Fruit fly (Drosophila melanogaster) Kc167 (cell line): Measurements from ENCODE around the gene CG13043.

Source experiments
- Myc ChIP-seq: fragments of >200 bp; optimal IDR thresholded peaks from 2 replicates; lab custom pipeline; 2017; ENCODE audit warnings: missing external identifiers
- Sin3A ChIP-seq: fragments of >200 bp; optimal IDR thresholded peaks from 2 replicates; lab custom pipeline; 2018; ENCODE audit warnings: missing external identifiers
- h ChIP-seq: fragments of >200 bp; optimal IDR thresholded peaks from 3 replicates; lab custom pipeline; 2018; ENCODE audit warnings: missing external identifiers
- insv ChIP-seq: fragments of >200 bp; optimal IDR thresholded peaks from 3 replicates; lab custom pipeline; 2018; ENCODE audit warnings: missing external identifiers
- psq ChIP-seq: fragments of >200 bp; optimal IDR thresholded peaks from 2 replicates; lab custom pipeline; 2017; ENCODE audit warnings: missing external identifiers
- ttk ChIP-seq: sonication (Bioruptor generic); optimal IDR thresholded peaks from 2 replicates; lab custom pipeline; 2017; ENCODE audit warnings: missing external identifiers

The CG13043 gene

dm6 chr3L:16305820-16306650 lies at the start of gene CG13043, which contains the start of gene CG13063:
Gene CG13043 (minus strand): TSS chr3L:16305870.
Gene CG13063 (plus strand): TSS chr3L:16306600.
- TF ChIP-seq insv: no peak
- no peak for TF ChIP-seq Sin3A (lab: Kevin White, UChicago)
- TF ChIP-seq h (lab: Kevin White, UChicago): no peak

dm6 chr3L:16354197-16354596 lies 48.5 kb upstream of the CG13043 start, which contains the start of gene Pdh:
Gene Pdh (minus strand): TSS chr3L:16354297.
- TF ChIP-seq psq (lab: Kevin White, UChicago): no peak
- TF ChIP-seq Myc (lab: Kevin White, UChicago): no peak
- no peak for TF ChIP-seq Sin3A (lab: Kevin White, UChicago)
- no peak for TF ChIP-seq insv
- no peak for TF ChIP-seq ttk (lab: Kevin White, UChicago)
- no peak for TF ChIP-seq h (lab: Kevin White, UChicago)

dm6 chr3L:16351770-16352429 lies 46.2 kb upstream of the CG13043 start, which contains the start of the genes Golgin104 and Tcs3:
Gene Golgin104 (minus strand): TSS chr3L:16351951.
Gene Tcs3 (plus strand): TSS chr3L:16351991.
- TF ChIP-seq insv (no peak), Sin3A (lab: Kevin White, UChicago) (no peak), psq (lab: Kevin White, UChicago) (no peak), Myc (lab: Kevin White, UChicago) (no peak), ttk (lab: Kevin White, UChicago) (no peak), h (lab: Kevin White, UChicago) (no peak)

- TF ChIP-seq insv (no peak), Myc (lab: Kevin White, UChicago) (no peak), h (lab: Kevin White, UChicago) (no peak), ttk (lab: Kevin White, UChicago) (no peak), psq (lab: Kevin White, UChicago) (no peak), Sin3A (lab: Kevin White, UChicago) (no peak)
Observed at dm6 chr3L:16349686-16350085, 44.0 kb upstream of the CG13043 start.

dm6 chr3L:16347914-16348313 lies 42.2 kb upstream of the CG13043 start, which contains the start of gene mRpS34:
Gene mRpS34 (plus strand): TSS chr3L:16348074.
- no peak for TF ChIP-seq Sin3A (lab: Kevin White, UChicago)
- no peak for TF ChIP-seq psq (lab: Kevin White, UChicago)
- TF ChIP-seq insv: no peak
- TF ChIP-seq Myc (lab: Kevin White, UChicago): no peak
- no peak for TF ChIP-seq h (lab: Kevin White, UChicago)
- no peak for TF ChIP-seq ttk (lab: Kevin White, UChicago)

- TF ChIP-seq psq (lab: Kevin White, UChicago): no peak
- TF ChIP-seq Myc (lab: Kevin White, UChicago): no peak
- no peak for TF ChIP-seq insv
- no peak for TF ChIP-seq ttk (lab: Kevin White, UChicago)
- TF ChIP-seq h (lab: Kevin White, UChicago): no peak
- no peak for TF ChIP-seq Sin3A (lab: Kevin White, UChicago)
Observed at dm6 chr3L:16346023-16346422, 40.4 kb upstream of the CG13043 start, which contains the start of gene CG33257. Gene CG33257 (plus strand): TSS chr3L:16346323.

- no peak for TF ChIP-seq psq (lab: Kevin White, UChicago)
Observed at dm6 chr3L:16339873-16340272, 34.2 kb upstream of the CG13043 start.

dm6 chr3L:16339463-16339862 lies 33.8 kb upstream of the CG13043 start:
- TF ChIP-seq insv (no peak), Myc (lab: Kevin White, UChicago) (no peak), h (lab: Kevin White, UChicago) (no peak), ttk (lab: Kevin White, UChicago) (no peak), Sin3A (lab: Kevin White, UChicago) (no peak), psq (lab: Kevin White, UChicago) (no peak)

dm6 chr3L:16338703-16339102 lies 33.0 kb upstream of the CG13043 start, which contains the start of gene CG4998:
Gene CG4998 (plus strand): TSS chr3L:16339003.
- no peak for TF ChIP-seq insv
- TF ChIP-seq psq (lab: Kevin White, UChicago): no peak
- no peak for TF ChIP-seq Myc (lab: Kevin White, UChicago)
- TF ChIP-seq h (lab: Kevin White, UChicago): no peak
- no peak for TF ChIP-seq ttk (lab: Kevin White, UChicago)
- no peak for TF ChIP-seq Sin3A (lab: Kevin White, UChicago)

- TF ChIP-seq Myc (lab: Kevin White, UChicago) (no peak), ttk (lab: Kevin White, UChicago) (no peak), psq (lab: Kevin White, UChicago) (no peak), h (lab: Kevin White, UChicago) (no peak), insv (no peak), Sin3A (lab: Kevin White, UChicago) (no peak)
Observed at dm6 chr3L:16337739-16338138, 32.1 kb upstream of the CG13043 start.

- TF ChIP-seq Myc (lab: Kevin White, UChicago) (no peak), ttk (lab: Kevin White, UChicago) (no peak), Sin3A (lab: Kevin White, UChicago) (no peak), insv (no peak), psq (lab: Kevin White, UChicago) (no peak), h (lab: Kevin White, UChicago) (no peak)
Observed at dm6 chr3L:16334876-16335275, 29.2 kb upstream of the CG13043 start.
